Fruit fly (Drosophila melanogaster): ENCODE data around the gene Sem1.

dm6 chr2L:7082203-7082602 is 18.4 kb downstream of the Sem1 start:
- no peak for TF ChIP-seq CG7101 (tag; optimal IDR thresholded peaks at IDR 0.05)
- TF ChIP-seq Hr96 (GFP tag; optimal IDR thresholded peaks at IDR 0.05) = no peak
- TF ChIP-seq toe (GFP tag; optimal IDR thresholded peaks at IDR 0.05) = no peak
- no peak for TF ChIP-seq tj (GFP tag; optimal IDR thresholded peaks at IDR 0.05)
- no peak for TF ChIP-seq ovo (GFP tag; optimal IDR thresholded peaks at IDR 0.05)
- no peak for TF ChIP-seq Crg-1 (GFP tag; optimal IDR thresholded peaks at IDR 0.05)
- no peak for TF ChIP-seq CG14711 (tag; optimal IDR thresholded peaks at IDR 0.05)
- TF ChIP-seq Mnt (GFP tag; optimal IDR thresholded peaks at IDR 0.05) = no peak
- TF ChIP-seq kay (GFP tag; ENCODE audit: borderline replicate concordance) = no peak
- TF ChIP-seq CG5204 (GFP tag; optimal IDR thresholded peaks at IDR 0.05) = no peak
- TF ChIP-seq CG1620 (GFP tag; optimal IDR thresholded peaks at IDR 0.05) = no peak
- no peak for TF ChIP-seq CG11617 (GFP tag; optimal IDR thresholded peaks at IDR 0.05)
- TF ChIP-seq CG33017 (tag; optimal IDR thresholded peaks at IDR 0.05) = no peak
- no peak for TF ChIP-seq pad (GFP tag; optimal IDR thresholded peaks at IDR 0.05)

Data from whole organism, adult.